Worm (Caenorhabditis elegans) whole organism, midembryonic: Measurements from ENCODE around the gene C04F6.7.

Source experiments
- T22C8.4 ChIP-seq: fragments of 200-800 bp; sonication (Bioruptor generic); IDR thresholded peaks from 2 replicates; pipeline ENCODE4 v1.3.6; 2022; ENCODE audit warnings: missing genetic modification characterization, missing compliant biosample characterization
- cog-1 ChIP-seq: sonication (generic microtip); optimal IDR thresholded peaks from 2 replicates; lab custom pipeline; 2016; ENCODE audit warnings: missing genetic modification characterization, missing compliant biosample characterization
- flt-1 ChIP-seq: fragments of 200-800 bp; sonication (Bioruptor generic); IDR thresholded peaks from 2 replicates; pipeline ENCODE4 v1.3.6; 2022; ENCODE audit warnings: missing genetic modification characterization, missing compliant biosample characterization
- klf-2 ChIP-seq: fragments of 200-800 bp; sonication (Bioruptor generic); conservative IDR thresholded peaks from 2 replicates; pipeline ENCODE4 v1.3.6; 2022; ENCODE audit warnings: missing genetic modification reagents, missing genetic modification characterization, missing compliant biosample characterization
- med-1 ChIP-seq: sonication (generic microtip); optimal IDR thresholded peaks from 2 replicates; lab custom pipeline; 2017; ENCODE audit warnings: missing genetic modification characterization, mild to moderate bottlenecking, missing compliant biosample characterization, antibody characterized with exemption, missing genetic modification reagents; ENCODE audit not compliant: insufficient read depth
- ref-1 ChIP-seq: fragments of 200-800 bp; sonication (Bioruptor generic); conservative IDR thresholded peaks from 2 replicates; pipeline ENCODE4 v1.3.6; 2022; ENCODE audit warnings: missing genetic modification reagents, missing genetic modification characterization, missing compliant biosample characterization
- tab-1 ChIP-seq: fragments of 200-800 bp; sonication (Bioruptor generic); IDR thresholded peaks from 2 replicates; pipeline ENCODE4 v1.3.6; 2022; ENCODE audit warnings: missing genetic modification characterization, missing compliant biosample characterization
- ztf-23 ChIP-seq: fragments of 200-800 bp; sonication (Bioruptor generic); IDR thresholded peaks from 2 replicates; pipeline ENCODE4 v1.3.6; 2022; ENCODE audit warnings: missing genetic modification reagents, missing genetic modification characterization, missing compliant biosample characterization
- ztf-29 ChIP-seq: fragments of 200-800 bp; sonication (Bioruptor generic); IDR thresholded peaks from 2 replicates; pipeline ENCODE4 v1.3.6; 2022; ENCODE audit warnings: missing genetic modification reagents, missing genetic modification characterization, missing compliant biosample characterization

The C04F6.7 gene

ce11 chrX:3446011-3446410, 27.0 kb upstream of the C04F6.7 start, which contains the start of gene ZK813.1:
Gene ZK813.1 (plus strand): TSS chrX:3446311.
- no peak for TF ChIP-seq flt-1
- no peak for TF ChIP-seq tab-1 (GFP tag; lab: Robert Waterston, UW)
- TF ChIP-seq T22C8.4 (GFP tag; lab: Robert Waterston, UW) = no peak
- no peak for TF ChIP-seq cog-1 (tag; lab: Kevin White, UChicago)
- TF ChIP-seq ztf-29 = no peak
- TF ChIP-seq med-1 (GFP tag; lab: Kevin White, UChicago) = no peak
- TF ChIP-seq klf-2 (GFP tag; lab: Robert Waterston, UW) = no peak
- TF ChIP-seq ref-1 (GFP tag; lab: Robert Waterston, UW) = no peak
- TF ChIP-seq ztf-23 (GFP tag; lab: Robert Waterston, UW) = no peak

ce11 chrX:3444514-3444913, 25.5 kb upstream of the C04F6.7 start, which contains the start of gene ZK813.7:
Gene ZK813.7 (plus strand): TSS chrX:3444814.
- TF ChIP-seq tab-1 (GFP tag; lab: Robert Waterston, UW) (no peak), med-1 (GFP tag; lab: Kevin White, UChicago) (no peak), T22C8.4 (GFP tag; lab: Robert Waterston, UW) (no peak), cog-1 (tag; lab: Kevin White, UChicago) (no peak)

ce11 chrX:3443526-3443925, 24.5 kb upstream of the C04F6.7 start, which contains the start of gene ZK813.2:
Gene ZK813.2 (plus strand): TSS chrX:3443826.
- TF ChIP-seq cog-1 (tag; lab: Kevin White, UChicago) (no peak), T22C8.4 (GFP tag; lab: Robert Waterston, UW) (no peak), ztf-23 (GFP tag; lab: Robert Waterston, UW) (no peak), flt-1 (no peak), ztf-29 (no peak), klf-2 (GFP tag; lab: Robert Waterston, UW) (no peak), med-1 (GFP tag; lab: Kevin White, UChicago) (no peak), tab-1 (GFP tag; lab: Robert Waterston, UW) (no peak), ref-1 (GFP tag; lab: Robert Waterston, UW) (no peak)

- TF ChIP-seq ref-1 (GFP tag; lab: Robert Waterston, UW) (no peak), klf-2 (GFP tag; lab: Robert Waterston, UW) (no peak), tab-1 (GFP tag; lab: Robert Waterston, UW) (no peak), med-1 (GFP tag; lab: Kevin White, UChicago) (no peak), ztf-23 (GFP tag; lab: Robert Waterston, UW) (no peak), cog-1 (tag; lab: Kevin White, UChicago) (no peak)
Observed at ce11 chrX:3441539-3441938, 22.6 kb upstream of the C04F6.7 start, which contains the start of gene ZK813.3. Gene ZK813.3 (plus strand): TSS chrX:3441839.

ce11 chrX:3440308-3440707, 21.3 kb upstream of the C04F6.7 start:
- TF ChIP-seq flt-1 (no peak), klf-2 (GFP tag; lab: Robert Waterston, UW) (no peak), ref-1 (GFP tag; lab: Robert Waterston, UW) (no peak)

ce11 chrX:3439823-3440222, 20.8 kb upstream of the C04F6.7 start:
- no peak for TF ChIP-seq T22C8.4 (GFP tag; lab: Robert Waterston, UW)

- TF ChIP-seq T22C8.4 (GFP tag; lab: Robert Waterston, UW) = no peak
- no peak for TF ChIP-seq med-1 (GFP tag; lab: Kevin White, UChicago)
- no peak for TF ChIP-seq ztf-23 (GFP tag; lab: Robert Waterston, UW)
- TF ChIP-seq cog-1 (tag; lab: Kevin White, UChicago) = no peak
- no peak for TF ChIP-seq ztf-29
- TF ChIP-seq ref-1 (GFP tag; lab: Robert Waterston, UW) = no peak
- no peak for TF ChIP-seq klf-2 (GFP tag; lab: Robert Waterston, UW)
- no peak for TF ChIP-seq tab-1 (GFP tag; lab: Robert Waterston, UW)
- no peak for TF ChIP-seq flt-1
Observed at ce11 chrX:3430020-3430419, 11.0 kb upstream of the C04F6.7 start, which contains the start of gene ZK813.4. Gene ZK813.4 (minus strand): TSS chrX:3430120.

- no peak for TF ChIP-seq flt-1
- no peak for TF ChIP-seq ztf-29
- TF ChIP-seq med-1 (GFP tag; lab: Kevin White, UChicago) = no peak
- no peak for TF ChIP-seq ztf-23 (GFP tag; lab: Robert Waterston, UW)
- no peak for TF ChIP-seq klf-2 (GFP tag; lab: Robert Waterston, UW)
- no peak for TF ChIP-seq tab-1 (GFP tag; lab: Robert Waterston, UW)
- no peak for TF ChIP-seq T22C8.4 (GFP tag; lab: Robert Waterston, UW)
- TF ChIP-seq cog-1 (tag; lab: Kevin White, UChicago) = no peak
- TF ChIP-seq ref-1 (GFP tag; lab: Robert Waterston, UW) = no peak
Observed at ce11 chrX:3429122-3429521, 10.1 kb upstream of the C04F6.7 start.

- TF ChIP-seq T22C8.4 (GFP tag; lab: Robert Waterston, UW) (no peak), cog-1 (tag; lab: Kevin White, UChicago) (no peak), tab-1 (GFP tag; lab: Robert Waterston, UW) (no peak), ref-1 (GFP tag; lab: Robert Waterston, UW) (no peak), med-1 (GFP tag; lab: Kevin White, UChicago) (no peak), ztf-23 (GFP tag; lab: Robert Waterston, UW) (no peak), klf-2 (GFP tag; lab: Robert Waterston, UW) (no peak), flt-1 (no peak), ztf-29 (no peak)
Observed at ce11 chrX:3424516-3424915, 5.5 kb upstream of the C04F6.7 start, which contains the start of gene ZK813.6. Gene ZK813.6 (plus strand): TSS chrX:3424816.

- TF ChIP-seq med-1 (GFP tag; lab: Kevin White, UChicago) (no peak), tab-1 (GFP tag; lab: Robert Waterston, UW) (no peak), klf-2 (GFP tag; lab: Robert Waterston, UW) (no peak), T22C8.4 (GFP tag; lab: Robert Waterston, UW) (no peak), cog-1 (tag; lab: Kevin White, UChicago) (no peak), ref-1 (GFP tag; lab: Robert Waterston, UW) (no peak)
Observed at ce11 chrX:3416063-3416462, 2.9 kb downstream of the C04F6.7 start.
